Worm (Caenorhabditis elegans) whole organism, young adult: ENCODE measurements around the gene exos-1.

Source experiments
- C06A6.2 ChIP-seq: fragments of 200-800 bp; sonication (Bioruptor generic); conservative IDR thresholded peaks from 2 replicates; pipeline ENCODE4 v1.3.6; 2022; ENCODE audit warnings: missing genetic modification characterization, missing compliant biosample characterization
- F33H1.4 ChIP-seq: fragments of 200-800 bp; sonication (Bioruptor generic); IDR thresholded peaks from 2 replicates; pipeline ENCODE4 v1.3.6; 2022; ENCODE audit warnings: missing genetic modification reagents, missing genetic modification characterization, missing compliant biosample characterization
- F39B2.1 ChIP-seq: fragments of 200-800 bp; sonication (Bioruptor generic); IDR thresholded peaks from 2 replicates; pipeline ENCODE4 v1.3.6; 2022; ENCODE audit warnings: missing genetic modification reagents, missing genetic modification characterization, missing compliant biosample characterization
- ama-1 ChIP-seq, 3 experiments: fragments of 150-350 bp in 1 of 3; sonication (generic microtip) in 2 of 3; optimal IDR thresholded peaks; 2 replicates each; lab custom pipeline; 2014 to 2018; ENCODE audit warnings: missing biosample characterization in 2 of 3, missing genetic modification characterization in 2 of 3, missing genetic modification reagents in 2 of 3
- ceh-40 ChIP-seq: fragments of 200-800 bp; sonication (Bioruptor generic); IDR thresholded peaks from 2 replicates; pipeline ENCODE4 v1.3.6; 2022; ENCODE audit warnings: missing genetic modification characterization, missing compliant biosample characterization
- ets-4 ChIP-seq: fragments of 200-800 bp; sonication (Bioruptor generic); optimal IDR thresholded peaks from 2 replicates; lab custom pipeline; 2018; ENCODE audit warnings: mild to moderate bottlenecking, missing genetic modification characterization, missing compliant biosample characterization
- nhr-179 ChIP-seq: sonication (generic microtip); optimal IDR thresholded peaks from 2 replicates; lab custom pipeline; 2016; ENCODE audit warnings: mild to moderate bottlenecking, missing genetic modification characterization, missing compliant biosample characterization
- snpc-4 ChIP-seq, 5 experiments: fragments of 150-350 bp in 1 of 5; sonication (generic microtip) in 4 of 5; optimal IDR thresholded peaks; 2 replicates each; lab custom pipeline; 2014 to 2018; ENCODE audit warnings: missing genetic modification characterization in 5 of 5, missing biosample characterization in 3 of 5, antibody characterized with exemption in 2 of 5, mild to moderate bottlenecking in 2 of 5, missing compliant biosample characterization in 2 of 5, missing genotype in 2 of 5, moderate library complexity in 2 of 5, missing genetic modification reagents in 1 of 5

- TF ChIP-seq F33H1.4 = peak; percentile 35
- TF ChIP-seq C06A6.2 = no peak
- no peak for TF ChIP-seq snpc-4 (GFP tag; optimal IDR thresholded peaks at IDR 0.05; lab: Kevin White, UChicago)
- no peak for TF ChIP-seq snpc-4 (tag; optimal IDR thresholded peaks at IDR 0.05; lab: Kevin White, UChicago)
- TF ChIP-seq F39B2.1 (GFP tag; lab: Robert Waterston, UW) = no peak
- no peak for TF ChIP-seq ceh-40 (GFP tag; lab: Robert Waterston, UW)
- TF ChIP-seq ama-1 (optimal IDR thresholded peaks at IDR 0.05; lab: Kevin White, UChicago) = no peak
- no peak for TF ChIP-seq ama-1 (GFP tag; optimal IDR thresholded peaks at IDR 0.05; lab: Kevin White, UChicago)
- TF ChIP-seq nhr-179 = no peak
- no peak for TF ChIP-seq ets-4 (GFP tag; lab: Kevin White, UChicago)
Measured at ce11 chrIII:10960387-10960786, 48.5 kb upstream of the exos-1 start.
